Worm (Caenorhabditis elegans) whole organism, late embryonic: Measurements from ENCODE around the gene taf-7.2.

ENCODE experiments used
- ceh-24 ChIP-seq: sonication (generic microtip); optimal IDR thresholded peaks from 2 replicates; lab custom pipeline; 2016; ENCODE audit warnings: mild to moderate bottlenecking, missing genetic modification characterization, missing compliant biosample characterization
- hlh-30 ChIP-seq: sonication (generic microtip); optimal IDR thresholded peaks from 2 replicates; lab custom pipeline; 2017; ENCODE audit warnings: antibody characterized with exemption, missing genetic modification characterization, missing compliant biosample characterization; ENCODE audit not compliant: insufficient read depth
- nhr-11 ChIP-seq: fragments of 150-350 bp; optimal IDR thresholded peaks from 2 replicates; lab custom pipeline; 2014; ENCODE audit warnings: missing biosample characterization, missing genetic modification characterization
- sdc-2 ChIP-seq: sonication (generic microtip); optimal IDR thresholded peaks from 2 replicates; lab custom pipeline; 2016; ENCODE audit warnings: missing genotype, missing genetic modification characterization, missing compliant biosample characterization
- unc-42 ChIP-seq: sonication (generic microtip); optimal IDR thresholded peaks from 2 replicates; lab custom pipeline; 2016; ENCODE audit warnings: missing genotype, missing genetic modification characterization, missing compliant biosample characterization

DNA sequence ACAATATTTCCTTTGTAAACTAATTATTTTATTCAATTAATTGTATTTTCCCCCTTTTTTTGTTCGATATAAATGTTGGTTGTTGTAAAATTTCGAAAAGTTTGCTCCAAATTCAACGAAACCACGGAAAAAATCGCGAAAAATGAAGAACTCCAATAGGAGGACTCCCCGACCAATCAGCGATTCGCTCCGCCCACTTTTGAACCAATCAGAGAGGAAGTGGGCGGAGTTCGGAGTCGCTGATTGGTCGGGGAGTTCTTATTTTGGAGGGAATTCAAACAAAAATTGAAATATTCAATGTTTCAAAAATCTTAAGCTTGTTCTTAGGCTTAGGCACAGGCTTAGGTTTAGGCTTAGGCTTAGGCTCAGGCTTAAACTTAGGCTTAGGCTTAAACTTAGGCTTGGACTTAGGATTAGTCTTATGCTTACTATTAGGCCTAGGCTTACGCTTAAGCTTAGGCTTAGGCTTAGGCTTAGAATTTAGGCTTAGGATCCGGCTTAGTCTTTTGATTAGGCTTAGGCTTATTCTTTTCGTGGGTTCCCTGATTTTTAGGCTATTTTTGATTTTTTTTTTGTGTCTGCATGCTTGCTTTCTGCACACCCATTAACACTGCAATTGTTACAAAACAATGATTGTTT lies 32.7 kb downstream of the taf-7.2 start:
- no peak for TF ChIP-seq nhr-11
- no peak for TF ChIP-seq sdc-2 (tag; lab: Kevin White, UChicago)
- TF ChIP-seq ceh-24 (tag; lab: Kevin White, UChicago), result no peak
- no peak for TF ChIP-seq unc-42 (tag; lab: Kevin White, UChicago)
- no peak for TF ChIP-seq hlh-30
